Fruit fly (Drosophila melanogaster) whole organism, adult: ENCODE measurements around the gene mthl9.

Source experiments
- CG5204 ChIP-seq: fragments of 200-800 bp; sonication (Bioruptor generic); optimal IDR thresholded peaks from 2 replicates; lab custom pipeline; 2016; ENCODE audit warnings: missing biosample characterization, missing genetic modification characterization
- CG7101 ChIP-seq: fragments of 200-800 bp; sonication (Bioruptor generic); optimal IDR thresholded peaks from 2 replicates; lab custom pipeline; 2018; ENCODE audit warnings: missing biosample characterization, mild to moderate bottlenecking, missing genetic modification characterization, moderate library complexity
- Hr96 ChIP-seq: fragments of 200-800 bp; sonication (Bioruptor generic); optimal IDR thresholded peaks from 2 replicates; lab custom pipeline; 2016; ENCODE audit warnings: missing biosample characterization, missing genetic modification characterization
- cnc ChIP-seq, 2 experiments: fragments of >200 bp; optimal IDR thresholded peaks; 2 replicates each; lab custom pipeline; 2017
- ovo ChIP-seq: fragments of 200-800 bp; sonication (Bioruptor generic); optimal IDR thresholded peaks from 2 replicates; lab custom pipeline; 2016; ENCODE audit warnings: missing biosample characterization, missing genetic modification characterization
- pad ChIP-seq: fragments of 200-800 bp; sonication (Bioruptor generic); optimal IDR thresholded peaks from 3 replicates; lab custom pipeline; 2017; ENCODE audit warnings: missing biosample characterization, missing genetic modification characterization, mild to moderate bottlenecking, moderate library complexity, missing genetic modification reagents
- toe ChIP-seq: fragments of 200-800 bp; sonication (Bioruptor generic); optimal IDR thresholded peaks from 2 replicates; lab custom pipeline; 2016; ENCODE audit warnings: missing biosample characterization, missing genetic modification characterization

dm6 chr3L:346656-347640, 14.8 kb upstream of the mthl9 start, which contains the start of gene mth:
- peak; percentile 31 for TF ChIP-seq ovo (GFP tag; lab: Kevin White, UChicago)
- TF ChIP-seq toe: peak; percentile 74
- TF ChIP-seq CG7101 (tag; lab: Kevin White, UChicago): peak; percentile 29
- no peak for TF ChIP-seq pad (GFP tag; lab: Kevin White, UChicago)
- TF ChIP-seq CG5204 (GFP tag; lab: Kevin White, UChicago): no peak
- TF ChIP-seq Hr96: peak; percentile 74
- TF ChIP-seq cnc (optimal IDR thresholded peaks at IDR 0.05; lab: Kevin White, UChicago): no peak
